Worm (Caenorhabditis elegans) whole organism, L4 larva: Measurements from ENCODE around the gene ins-13.

Experiments
- D1046.2 ChIP-seq: fragments of 200-800 bp; sonication (Bioruptor generic); IDR thresholded peaks from 2 replicates; pipeline ENCODE4 v1.3.6; 2022; ENCODE audit warnings: missing genetic modification characterization, missing compliant biosample characterization
- R02D3.7 ChIP-seq: fragments of 150-350 bp; sonication (generic microtip); optimal IDR thresholded peaks from 3 replicates; lab custom pipeline; 2014; ENCODE audit warnings: missing biosample characterization, missing genetic modification characterization
- Y105C5A.15 ChIP-seq: fragments of 200-800 bp; sonication (Bioruptor generic); IDR thresholded peaks from 2 replicates; pipeline ENCODE4 v1.3.6; 2022; ENCODE audit warnings: missing genetic modification characterization, missing compliant biosample characterization
- Y48G9A.11 ChIP-seq: fragments of 200-800 bp; sonication (Bioruptor generic); IDR thresholded peaks from 2 replicates; pipeline ENCODE4 v1.3.6; 2022; ENCODE audit warnings: missing genetic modification reagents, missing genetic modification characterization, missing compliant biosample characterization
- arid-1 ChIP-seq: fragments of 200-800 bp; sonication (Bioruptor generic); conservative IDR thresholded peaks from 2 replicates; pipeline ENCODE4 v1.3.6; 2022; ENCODE audit warnings: missing genetic modification reagents, missing genetic modification characterization, missing compliant biosample characterization
- attf-4 ChIP-seq: sonication (generic microtip); optimal IDR thresholded peaks from 3 replicates; lab custom pipeline; 2017; ENCODE audit warnings: missing biosample characterization, missing genetic modification characterization
- ceh-32 ChIP-seq: sonication (generic microtip); optimal IDR thresholded peaks from 2 replicates; lab custom pipeline; 2016; ENCODE audit warnings: mild to moderate bottlenecking, missing genetic modification characterization, missing compliant biosample characterization; ENCODE audit not compliant: poor library complexity
- ceh-44 ChIP-seq: fragments of 200-800 bp; sonication (Bioruptor generic); IDR thresholded peaks from 2 replicates; pipeline ENCODE4 v1.3.6; 2022; ENCODE audit warnings: missing genetic modification reagents, missing genetic modification characterization, missing compliant biosample characterization
- ceh-62 ChIP-seq: sonication (generic microtip); optimal IDR thresholded peaks from 2 replicates; lab custom pipeline; 2017; ENCODE audit warnings: missing biosample characterization, missing genetic modification characterization
- ces-1 ChIP-seq: fragments of 150-350 bp; sonication (generic microtip); optimal IDR thresholded peaks from 4 replicates; lab custom pipeline; 2014; ENCODE audit warnings: missing biosample characterization, missing genetic modification reagents, missing genetic modification characterization
- daf-16 ChIP-seq, 3 experiments: sonication (generic microtip); optimal IDR thresholded peaks; 2 replicates each; lab custom pipeline; 2016 to 2017; ENCODE audit warnings: missing genetic modification characterization in 3 of 3, missing genetic modification reagents in 3 of 3, mild to moderate bottlenecking in 2 of 3, missing compliant biosample characterization in 2 of 3, missing biosample characterization in 1 of 3, moderate library complexity in 1 of 3
- dmd-6 ChIP-seq: fragments of 200-800 bp; sonication (Bioruptor generic); IDR thresholded peaks from 2 replicates; pipeline ENCODE4 v1.3.6; 2022; ENCODE audit warnings: missing genetic modification reagents, missing genetic modification characterization, missing compliant biosample characterization
- duxl-1 ChIP-seq: sonication (generic microtip); optimal IDR thresholded peaks from 2 replicates; lab custom pipeline; 2016; ENCODE audit warnings: mild to moderate bottlenecking, missing genetic modification characterization, moderate library complexity, missing compliant biosample characterization; ENCODE audit not compliant: poor library complexity
- dve-1 ChIP-seq: sonication (generic microtip); optimal IDR thresholded peaks from 2 replicates; lab custom pipeline; 2017; ENCODE audit warnings: antibody characterized with exemption, mild to moderate bottlenecking, missing genetic modification characterization, missing compliant biosample characterization; ENCODE audit not compliant: insufficient read depth
- fkh-10 ChIP-seq: fragments of 150-350 bp; optimal IDR thresholded peaks from 2 replicates; lab custom pipeline; 2014; ENCODE audit warnings: missing biosample characterization, missing genetic modification reagents, missing genetic modification characterization
- fos-1 ChIP-seq: fragments of 150-350 bp; optimal IDR thresholded peaks from 2 replicates; lab custom pipeline; 2014; ENCODE audit warnings: missing biosample characterization, missing genetic modification characterization
- hlh-11 ChIP-seq: fragments of 200-800 bp; sonication (Bioruptor generic); optimal IDR thresholded peaks from 2 replicates; lab custom pipeline; 2018; ENCODE audit warnings: mild to moderate bottlenecking, missing genetic modification characterization, missing compliant biosample characterization
- hlh-30 ChIP-seq: sonication (generic microtip); optimal IDR thresholded peaks from 2 replicates; lab custom pipeline; 2017; ENCODE audit warnings: antibody characterized with exemption, mild to moderate bottlenecking, missing genetic modification characterization, missing compliant biosample characterization; ENCODE audit not compliant: insufficient read depth
- hmg-1.1 ChIP-seq: fragments of 200-800 bp; sonication (Bioruptor generic); IDR thresholded peaks from 2 replicates; pipeline ENCODE4 v1.3.6; 2022; ENCODE audit warnings: missing genetic modification reagents, missing genetic modification characterization, missing compliant biosample characterization
- lin-1 ChIP-seq: fragments of 200-800 bp; sonication (Bioruptor generic); IDR thresholded peaks from 2 replicates; pipeline ENCODE4 v1.3.6; 2022; ENCODE audit warnings: missing genetic modification reagents, missing genetic modification characterization, missing compliant biosample characterization
- lin-13 ChIP-seq: fragments of 150-350 bp; optimal IDR thresholded peaks from 2 replicates; lab custom pipeline; 2014; ENCODE audit warnings: missing biosample characterization, missing genetic modification reagents, missing genetic modification characterization
- lin-15B ChIP-seq: fragments of 150-350 bp; sonication (generic microtip); optimal IDR thresholded peaks from 3 replicates; lab custom pipeline; 2014; ENCODE audit warnings: missing biosample characterization, missing genetic modification characterization
- lin-29 ChIP-seq: fragments of 200-800 bp; sonication (Bioruptor generic); IDR thresholded peaks from 2 replicates; pipeline ENCODE4 v1.3.6; 2022; ENCODE audit warnings: missing genetic modification reagents, missing genetic modification characterization, missing compliant biosample characterization
- lin-39 ChIP-seq: fragments of 150-350 bp; optimal IDR thresholded peaks from 2 replicates; lab custom pipeline; 2014; ENCODE audit warnings: missing biosample characterization, missing genetic modification reagents, missing genetic modification characterization
- lir-3 ChIP-seq: sonication (generic microtip); optimal IDR thresholded peaks from 2 replicates; lab custom pipeline; 2016; ENCODE audit warnings: mild to moderate bottlenecking, missing genetic modification characterization, missing compliant biosample characterization
- lsy-2 ChIP-seq, 2 experiments: fragments of 150-350 bp in 1 of 2; sonication (generic microtip) in 1 of 2; optimal IDR thresholded peaks; 2 replicates each; lab custom pipeline; 2014 to 2017; ENCODE audit warnings: missing biosample characterization in 2 of 2, missing genetic modification characterization in 2 of 2
- mdl-1 ChIP-seq, 2 experiments: fragments of 150-350 bp in 1 of 2; sonication (generic microtip) in 1 of 2; optimal IDR thresholded peaks; 2 replicates each; lab custom pipeline; 2014 to 2017; ENCODE audit warnings: missing biosample characterization in 2 of 2, missing genetic modification characterization in 2 of 2
- mxl-3 ChIP-seq: fragments of 200-800 bp; sonication (Bioruptor generic); optimal IDR thresholded peaks from 2 replicates; lab custom pipeline; 2018; ENCODE audit warnings: mild to moderate bottlenecking, missing genetic modification characterization, missing compliant biosample characterization
- nhr-10 ChIP-seq: fragments of 150-350 bp; optimal IDR thresholded peaks from 2 replicates; lab custom pipeline; 2014; ENCODE audit warnings: missing biosample characterization, missing genetic modification characterization
- nhr-28 ChIP-seq: fragments of 150-350 bp; optimal IDR thresholded peaks from 2 replicates; lab custom pipeline; 2014; ENCODE audit warnings: missing biosample characterization, missing genetic modification characterization
- nhr-6 ChIP-seq: fragments of 150-350 bp; optimal IDR thresholded peaks from 2 replicates; lab custom pipeline; 2014; ENCODE audit warnings: missing biosample characterization, missing genetic modification characterization
- nhr-77 ChIP-seq: fragments of 150-350 bp; optimal IDR thresholded peaks from 2 replicates; lab custom pipeline; 2014; ENCODE audit warnings: missing biosample characterization, missing genetic modification characterization
- pha-4 ChIP-seq, 2 experiments: fragments of 150-350 bp in 1 of 2; fragments of 200-800 bp in 1 of 2; sonication (Bioruptor generic) in 1 of 2; IDR thresholded peaks in 1 of 2; optimal IDR thresholded peaks in 1 of 2; 2 replicates each; pipeline versions ENCODE4 v1.3.6 to Lab custom; 2014 to 2022; ENCODE audit warnings: missing genetic modification characterization in 2 of 2, missing genetic modification reagents in 2 of 2, missing biosample characterization in 1 of 2, missing compliant biosample characterization in 1 of 2
- php-3 ChIP-seq: fragments of 200-800 bp; sonication (Bioruptor generic); IDR thresholded peaks from 2 replicates; pipeline ENCODE4 v1.3.6; 2022; ENCODE audit warnings: missing genetic modification reagents, missing genetic modification characterization, missing compliant biosample characterization
- pqm-1 ChIP-seq: sonication (generic microtip); optimal IDR thresholded peaks from 2 replicates; lab custom pipeline; 2017; ENCODE audit warnings: missing biosample characterization, missing genetic modification characterization
- vab-7 ChIP-seq: fragments of 200-800 bp; sonication (Bioruptor generic); IDR thresholded peaks from 2 replicates; pipeline ENCODE4 v1.3.6; 2022; ENCODE audit warnings: missing genetic modification reagents, missing genetic modification characterization, missing compliant biosample characterization

The ins-13 gene

ce11 chrII:5570272-5570671, 25.6 kb upstream of the ins-13 start, which contains the start of the genes C17C3.1 and C17C3.15:
TSS of gene C17C3.1 (plus strand) at chrII:5570572.
TSS of gene C17C3.15 (plus strand) at chrII:5570654.
- peak; percentile 76 for TF ChIP-seq nhr-28
- no peak for TF ChIP-seq lin-15B (tag; lab: Kevin White, UChicago)
- TF ChIP-seq, all 104 proteins: peak for 1

ce11 chrII:5565082-5565623, 20.5 kb upstream of the ins-13 start:
- TF ChIP-seq ceh-62 (tag; lab: Kevin White, UChicago) (no peak), attf-4 (tag; lab: Kevin White, UChicago) (no peak), pha-4 (GFP tag; IDR thresholded peaks at IDR 0.05; lab: Robert Waterston, UW) (no peak), pha-4 (tag; optimal IDR thresholded peaks at IDR 0.05; lab: Kevin White, UChicago) (no peak), lin-1 (GFP tag; lab: Robert Waterston, UW) (no peak), php-3 (GFP tag; lab: Robert Waterston, UW) (no peak), pqm-1 (tag; lab: Kevin White, UChicago) (no peak), ceh-44 (GFP tag; lab: Robert Waterston, UW) (no peak), duxl-1 (no peak), lsy-2 (tag; optimal IDR thresholded peaks at IDR 0.05; lab: Kevin White, UChicago) (no peak), arid-1 (no peak), lin-29 (GFP tag; lab: Robert Waterston, UW) (no peak), fos-1 (no peak), lin-15B (tag; lab: Kevin White, UChicago) (no peak), ceh-32 (tag; lab: Kevin White, UChicago) (no peak), hmg-1.1 (no peak), Y48G9A.11 (no peak), vab-7 (GFP tag; lab: Robert Waterston, UW) (no peak), mxl-3 (GFP tag; lab: Kevin White, UChicago) (no peak), R02D3.7 (tag; lab: Kevin White, UChicago) (no peak)

ce11 chrII:5561392-5561791, 16.7 kb upstream of the ins-13 start, which contains the start of gene C17C3.3:
TSS of gene C17C3.3 (plus strand) at chrII:5561737.
- no peak for TF ChIP-seq nhr-6 (tag; lab: Kevin White, UChicago)
- peak; percentile 28 for TF ChIP-seq nhr-28
- TF ChIP-seq lin-13 (GFP tag; lab: Kevin White, UChicago) = no peak
- TF ChIP-seq lir-3 = no peak
- TF ChIP-seq nhr-77 = peak; percentile 5
- TF ChIP-seq dve-1 = peak; percentile 72
- TF ChIP-seq hlh-11 (tag; lab: Kevin White, UChicago) = peak; percentile 24
- TF ChIP-seq pqm-1 (tag; lab: Kevin White, UChicago) = peak; percentile 58
- TF ChIP-seq fkh-10 (GFP tag; lab: Kevin White, UChicago) = no peak
- TF ChIP-seq daf-16 (GFP tag; optimal IDR thresholded peaks at IDR 0.05; lab: Kevin White, UChicago) = no peak
- TF ChIP-seq daf-16 (tag; optimal IDR thresholded peaks at IDR 0.05; lab: Kevin White, UChicago) = peak; percentile 97
- TF ChIP-seq D1046.2 (GFP tag; lab: Robert Waterston, UW) = no peak

- TF ChIP-seq lin-13 (GFP tag; lab: Kevin White, UChicago) (no peak), lin-1 (GFP tag; lab: Robert Waterston, UW) (0 out of 2 replicates have a peak, but pooled peaks have one; percentile 25), nhr-10 (tag; lab: Kevin White, UChicago) (no peak), Y105C5A.15 (GFP tag; lab: Robert Waterston, UW) (no peak), lin-39 (tag; lab: Kevin White, UChicago) (no peak), hlh-30 (peak; percentile 59), hlh-11 (tag; lab: Kevin White, UChicago) (peak; percentile 48), nhr-77 (peak; percentile 60), ces-1 (GFP tag; lab: Kevin White, UChicago) (no peak), lsy-2 (tag; optimal IDR thresholded peaks at IDR 0.05; lab: Kevin White, UChicago) (no peak), nhr-28 (peak; percentile 6), D1046.2 (GFP tag; lab: Robert Waterston, UW) (no peak), mdl-1 (tag; optimal IDR thresholded peaks at IDR 0.05; lab: Kevin White, UChicago) (peak in 1 of 2 experiments; percentile 34), dve-1 (peak; percentile 83), daf-16 (GFP tag; optimal IDR thresholded peaks at IDR 0.05; lab: Kevin White, UChicago) (no peak), daf-16 (tag; optimal IDR thresholded peaks at IDR 0.05; lab: Kevin White, UChicago) (peak; percentile 79), pqm-1 (tag; lab: Kevin White, UChicago) (peak; percentile 73), dmd-6 (GFP tag; lab: Robert Waterston, UW) (peak; percentile 67)
These were observed 12.5 kb upstream of the ins-13 start for ce11 chrII:5557134-5557533.
